Fruit fly (Drosophila melanogaster) whole organism, embryonic: ENCODE measurements around the gene CG42272.

Experiments used
- Antp ChIP-seq: fragments of 200-800 bp; sonication (Bioruptor generic); optimal IDR thresholded peaks from 3 replicates; lab custom pipeline; 2016; ENCODE audit warnings: missing biosample characterization, missing genetic modification characterization
- Atf-2 ChIP-seq: fragments of 200-800 bp; sonication (Bioruptor generic); optimal IDR thresholded peaks from 2 replicates; lab custom pipeline; 2016; ENCODE audit warnings: missing biosample characterization, missing genetic modification characterization
- Atf6 ChIP-seq: fragments of 200-800 bp; sonication (Bioruptor generic); IDR thresholded peaks from 2 replicates; pipeline ENCODE4 v1.3.6; 2022; ENCODE audit warnings: missing biosample characterization, missing genetic modification characterization
- CG12769 ChIP-seq: fragments of 200-800 bp; sonication (Bioruptor generic); optimal IDR thresholded peaks from 2 replicates; lab custom pipeline; 2019; ENCODE audit warnings: missing biosample characterization, mild to moderate bottlenecking, missing genetic modification characterization, moderate library complexity
- CG13624 ChIP-seq: fragments of 200-800 bp; sonication (Bioruptor generic); optimal IDR thresholded peaks from 2 replicates; lab custom pipeline; 2016; ENCODE audit warnings: missing biosample characterization, missing genetic modification characterization
- CG1832 ChIP-seq: fragments of 200-800 bp; sonication (Bioruptor generic); optimal IDR thresholded peaks from 2 replicates; lab custom pipeline; 2017; ENCODE audit warnings: missing biosample characterization, mild to moderate bottlenecking, missing genetic modification characterization, inconsistent platforms
- CG18599 ChIP-seq: fragments of 200-800 bp; sonication (Bioruptor generic); optimal IDR thresholded peaks from 3 replicates; lab custom pipeline; 2017; ENCODE audit warnings: missing biosample characterization, missing genetic modification characterization, mild to moderate bottlenecking, moderate library complexity, missing genetic modification reagents
- CG3281 ChIP-seq: fragments of 200-800 bp; sonication (Bioruptor generic); optimal IDR thresholded peaks from 3 replicates; lab custom pipeline; 2017; ENCODE audit warnings: missing biosample characterization, mild to moderate bottlenecking, missing genetic modification characterization
- CG34376 ChIP-seq: fragments of 200-800 bp; sonication (Bioruptor generic); optimal IDR thresholded peaks from 2 replicates; lab custom pipeline; 2018; ENCODE audit warnings: missing biosample characterization, mild to moderate bottlenecking, missing genetic modification characterization
- CG3995 ChIP-seq: fragments of 200-800 bp; sonication (Bioruptor generic); optimal IDR thresholded peaks from 3 replicates; lab custom pipeline; 2016; ENCODE audit warnings: missing biosample characterization, missing genetic modification characterization
- CG4617 ChIP-seq: fragments of 200-800 bp; sonication (Bioruptor generic); optimal IDR thresholded peaks from 3 replicates; lab custom pipeline; 2016; ENCODE audit warnings: missing biosample characterization, missing genetic modification characterization, borderline replicate concordance
- CG4730 ChIP-seq: fragments of 200-800 bp; sonication (Bioruptor generic); IDR thresholded peaks from 2 replicates; pipeline ENCODE4 v1.3.6; 2022; ENCODE audit warnings: missing biosample characterization, missing genetic modification characterization
- CG6813 ChIP-seq: fragments of 200-800 bp; sonication (Bioruptor generic); optimal IDR thresholded peaks from 2 replicates; lab custom pipeline; 2017; ENCODE audit warnings: missing biosample characterization, missing genetic modification characterization, mild to moderate bottlenecking, moderate library complexity, missing genetic modification reagents
- CG7357 ChIP-seq: fragments of 200-800 bp; sonication (Bioruptor generic); IDR thresholded peaks from 3 replicates; pipeline ENCODE4 v1.3.6; 2022; ENCODE audit warnings: missing biosample characterization, missing genetic modification characterization
- CG8281 ChIP-seq: fragments of 200-800 bp; sonication (Bioruptor generic); optimal IDR thresholded peaks from 2 replicates; lab custom pipeline; 2018; ENCODE audit warnings: missing biosample characterization, mild to moderate bottlenecking, missing genetic modification characterization, moderate library complexity
- CG8944 ChIP-seq: fragments of 200-800 bp; sonication (Bioruptor generic); optimal IDR thresholded peaks from 3 replicates; lab custom pipeline; 2016; ENCODE audit warnings: missing biosample characterization, missing genetic modification characterization
- CG9727 ChIP-seq: fragments of 200-800 bp; sonication (Bioruptor generic); optimal IDR thresholded peaks from 3 replicates; lab custom pipeline; 2017; ENCODE audit warnings: missing biosample characterization, mild to moderate bottlenecking, missing genetic modification characterization
- CG9797 ChIP-seq: fragments of 200-800 bp; sonication (Bioruptor generic); optimal IDR thresholded peaks from 3 replicates; lab custom pipeline; 2018; ENCODE audit warnings: missing biosample characterization, mild to moderate bottlenecking, missing genetic modification characterization
- Dll ChIP-seq: fragments of 200-800 bp; sonication (Bioruptor generic); IDR thresholded peaks from 4 replicates; pipeline ENCODE4 v1.3.6; 2022; ENCODE audit warnings: missing biosample characterization, missing genetic modification characterization; ENCODE audit not compliant: partially characterized antibody
- ERR ChIP-seq: fragments of 200-800 bp; sonication (Bioruptor generic); optimal IDR thresholded peaks from 2 replicates; lab custom pipeline; 2016; ENCODE audit warnings: missing biosample characterization, missing genetic modification characterization
- Mes4 ChIP-seq: fragments of 200-800 bp; sonication (Bioruptor generic); optimal IDR thresholded peaks from 2 replicates; lab custom pipeline; 2016; ENCODE audit warnings: missing biosample characterization, missing genetic modification characterization
- Mrtf ChIP-seq: fragments of 200-800 bp; sonication (Bioruptor generic); IDR thresholded peaks from 3 replicates; pipeline ENCODE4 v1.3.6; 2022; ENCODE audit warnings: missing biosample characterization, missing genetic modification characterization
- NK7.1 ChIP-seq: fragments of 200-800 bp; sonication (Bioruptor generic); optimal IDR thresholded peaks from 3 replicates; lab custom pipeline; 2016; ENCODE audit warnings: missing biosample characterization, missing genetic modification characterization
- PHDP ChIP-seq: fragments of 200-800 bp; sonication (Bioruptor generic); optimal IDR thresholded peaks from 3 replicates; lab custom pipeline; 2018; ENCODE audit warnings: missing biosample characterization, mild to moderate bottlenecking, missing genetic modification characterization, moderate library complexity
- Sry-δ ChIP-seq: fragments of 200-800 bp; sonication (Bioruptor generic); optimal IDR thresholded peaks from 2 replicates; lab custom pipeline; 2016; ENCODE audit warnings: missing biosample characterization, missing genetic modification characterization
- Tbp ChIP-seq: fragments of >200 bp; optimal IDR thresholded peaks from 2 replicates; lab custom pipeline; 2018; ENCODE audit warnings: missing biosample characterization, missing genetic modification characterization
- Vsx1 ChIP-seq: fragments of 200-800 bp; sonication (Bioruptor generic); optimal IDR thresholded peaks from 2 replicates; lab custom pipeline; 2017; ENCODE audit warnings: missing biosample characterization, mild to moderate bottlenecking, missing genetic modification characterization, missing genetic modification reagents
- ash1 ChIP-seq: fragments of 200-800 bp; sonication (Bioruptor generic); optimal IDR thresholded peaks from 2 replicates; lab custom pipeline; 2018; ENCODE audit warnings: missing biosample characterization, mild to moderate bottlenecking, missing genetic modification characterization
- cato ChIP-seq: fragments of 200-800 bp; sonication (Bioruptor generic); optimal IDR thresholded peaks from 2 replicates; lab custom pipeline; 2016; ENCODE audit warnings: missing biosample characterization, missing genetic modification characterization, borderline replicate concordance
- cg ChIP-seq: fragments of 200-800 bp; sonication (Bioruptor generic); optimal IDR thresholded peaks from 3 replicates; lab custom pipeline; 2019; ENCODE audit warnings: missing biosample characterization, mild to moderate bottlenecking, missing genetic modification characterization, moderate library complexity
- chinmo ChIP-seq: fragments of 200-800 bp; sonication (Bioruptor generic); IDR thresholded peaks from 4 replicates; pipeline ENCODE4 v1.3.6; 2022; ENCODE audit warnings: missing biosample characterization, missing genetic modification characterization; ENCODE audit not compliant: partially characterized antibody
- croc ChIP-seq: fragments of 200-800 bp; sonication (Bioruptor generic); conservative IDR thresholded peaks from 3 replicates; pipeline ENCODE4 v1.3.6; 2022; ENCODE audit warnings: missing biosample characterization, missing genetic modification characterization
- fd64A ChIP-seq: fragments of 200-800 bp; sonication (Bioruptor generic); optimal IDR thresholded peaks from 3 replicates; lab custom pipeline; 2018; ENCODE audit warnings: missing biosample characterization, mild to moderate bottlenecking, missing genetic modification characterization
- ftz-f1 ChIP-seq: fragments of 200-800 bp; sonication (Bioruptor generic); optimal IDR thresholded peaks from 2 replicates; lab custom pipeline; 2016; ENCODE audit warnings: missing biosample characterization, missing genetic modification characterization
- gro ChIP-seq: fragments of 200-800 bp; sonication (Bioruptor generic); optimal IDR thresholded peaks from 2 replicates; lab custom pipeline; 2016; ENCODE audit warnings: missing biosample characterization, missing genetic modification characterization
- gt ChIP-seq: fragments of 200-800 bp; sonication (Bioruptor generic); IDR thresholded peaks from 2 replicates; pipeline ENCODE4 v1.3.6; 2022; ENCODE audit warnings: missing biosample characterization, missing genetic modification characterization
- lab ChIP-seq: fragments of 200-800 bp; sonication (Bioruptor generic); optimal IDR thresholded peaks from 3 replicates; lab custom pipeline; 2017; ENCODE audit warnings: missing biosample characterization, missing genetic modification characterization, mild to moderate bottlenecking, moderate library complexity, missing genetic modification reagents
- mirr ChIP-seq: fragments of 200-800 bp; sonication (Bioruptor generic); optimal IDR thresholded peaks from 3 replicates; lab custom pipeline; 2018; ENCODE audit warnings: missing biosample characterization, mild to moderate bottlenecking, missing genetic modification characterization
- nerfin-1 ChIP-seq: fragments of 200-800 bp; sonication (Bioruptor generic); optimal IDR thresholded peaks from 3 replicates; lab custom pipeline; 2019; ENCODE audit warnings: missing biosample characterization, mild to moderate bottlenecking, missing genetic modification characterization, moderate library complexity
- onecut ChIP-seq: fragments of 200-800 bp; sonication (Bioruptor generic); IDR thresholded peaks from 2 replicates; pipeline ENCODE4 v1.3.6; 2022; ENCODE audit warnings: missing biosample characterization, missing genetic modification characterization
- pb ChIP-seq: fragments of 200-800 bp; sonication (Bioruptor generic); optimal IDR thresholded peaks from 3 replicates; lab custom pipeline; 2016; ENCODE audit warnings: missing biosample characterization, missing genetic modification characterization
- pnt ChIP-seq: fragments of 200-800 bp; sonication (Bioruptor generic); optimal IDR thresholded peaks from 3 replicates; lab custom pipeline; 2016; ENCODE audit warnings: missing biosample characterization, missing genetic modification characterization
- pum ChIP-seq: fragments of 200-800 bp; sonication (Bioruptor generic); optimal IDR thresholded peaks from 2 replicates; lab custom pipeline; 2016; ENCODE audit warnings: missing biosample characterization, missing genetic modification characterization
- sob ChIP-seq: fragments of 200-800 bp; sonication (Bioruptor generic); IDR thresholded peaks from 2 replicates; pipeline ENCODE4 v1.3.6; 2022; ENCODE audit warnings: missing biosample characterization, missing genetic modification characterization
- ssp ChIP-seq: fragments of 200-800 bp; sonication (Bioruptor generic); IDR thresholded peaks from 2 replicates; pipeline ENCODE4 v1.3.6; 2022; ENCODE audit warnings: missing biosample characterization, missing genetic modification characterization
- stc ChIP-seq: fragments of 200-800 bp; sonication (Bioruptor generic); IDR thresholded peaks from 2 replicates; pipeline ENCODE4 v1.3.6; 2022; ENCODE audit warnings: missing biosample characterization, missing genetic modification characterization
- tgo ChIP-seq: fragments of 200-800 bp; sonication (Bioruptor generic); IDR thresholded peaks from 3 replicates; pipeline ENCODE4 v1.3.6; 2022; ENCODE audit warnings: missing biosample characterization, missing genetic modification characterization
- tna ChIP-seq: fragments of 200-800 bp; sonication (Bioruptor generic); IDR thresholded peaks from 2 replicates; pipeline ENCODE4 v1.3.6; 2022; ENCODE audit warnings: missing biosample characterization, missing genetic modification characterization; ENCODE audit not compliant: partially characterized antibody
- tx ChIP-seq: fragments of 200-800 bp; sonication (Bioruptor generic); optimal IDR thresholded peaks from 2 replicates; lab custom pipeline; 2016; ENCODE audit warnings: missing biosample characterization, missing genetic modification characterization
- zen2 ChIP-seq: fragments of 200-800 bp; sonication (Bioruptor generic); IDR thresholded peaks from 3 replicates; pipeline ENCODE4 v1.3.6; 2022; ENCODE audit warnings: missing biosample characterization, missing genetic modification characterization; ENCODE audit not compliant: partially characterized antibody

CG42272 gene

DNA sequence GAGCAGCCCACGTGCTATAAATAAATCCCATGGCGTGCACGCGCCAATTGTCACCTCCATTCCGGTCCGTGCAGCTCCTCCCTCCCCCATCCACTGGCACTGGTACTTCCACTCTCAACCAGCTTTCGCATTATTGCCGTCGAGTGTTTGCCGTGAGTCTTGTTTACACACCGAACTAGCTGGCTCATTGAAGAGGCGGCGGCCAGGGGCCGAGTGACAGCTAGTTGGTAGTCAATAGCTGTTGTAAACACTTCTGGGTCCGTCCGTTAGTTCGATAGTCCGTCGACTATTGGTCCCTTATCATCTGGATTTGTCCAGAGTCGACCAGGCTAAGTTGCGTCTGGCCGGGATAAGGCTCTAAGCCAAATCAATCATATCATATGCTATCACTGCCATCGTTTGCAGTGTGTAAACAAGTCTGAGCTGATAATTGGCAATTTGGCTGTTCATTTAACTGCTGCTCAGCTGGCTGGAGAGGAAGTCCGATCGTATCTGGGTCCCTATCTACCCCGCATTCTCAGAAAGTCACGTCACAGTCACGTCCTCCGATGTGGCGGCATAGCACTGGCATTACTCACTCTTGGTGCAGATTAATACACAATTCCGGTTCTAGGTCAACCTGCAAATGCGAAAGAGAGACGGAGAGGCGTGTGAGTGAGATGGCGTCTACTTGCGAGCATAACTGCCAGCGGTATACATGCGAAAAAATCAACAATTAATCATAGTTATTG, 4.7 kb downstream of the CG42272 start (continued):
- no peak for TF ChIP-seq CG9797 (GFP tag; lab: Kevin White, UChicago)
- no peak for TF ChIP-seq nerfin-1
- no peak for TF ChIP-seq ftz-f1
- TF ChIP-seq tx (GFP tag; lab: Kevin White, UChicago), result no peak
- TF ChIP-seq Atf6 (GFP tag; lab: Robert Waterston, UW), result peak; percentile 45
- no peak for TF ChIP-seq cg (GFP tag; lab: Kevin White, UChicago)
- TF ChIP-seq ash1 (GFP tag; lab: Kevin White, UChicago), result no peak
- TF ChIP-seq chinmo (GFP tag; lab: Robert Waterston, UW), result peak; percentile 45; the same call in 1 of the 4 replicates
- TF ChIP-seq tgo (GFP tag; lab: Robert Waterston, UW), result no peak
- no peak for TF ChIP-seq gt (GFP tag; lab: Robert Waterston, UW)
- peak; percentile 30; the same call in 1 of the 2 replicates for TF ChIP-seq stc (GFP tag; lab: Robert Waterston, UW)
- 0 out of 2 replicates have a peak, but pooled peaks have one; percentile 17 for TF ChIP-seq onecut (GFP tag; lab: Robert Waterston, UW)
- TF ChIP-seq cato, result no peak
- TF ChIP-seq tna (GFP tag; lab: Robert Waterston, UW), result no peak
- peak; percentile 48 for TF ChIP-seq lab (GFP tag; lab: Kevin White, UChicago)
- TF ChIP-seq CG9727 (GFP tag; lab: Kevin White, UChicago), result no peak
- TF ChIP-seq CG13624, result no peak
- peak; percentile 58 for TF ChIP-seq CG34376 (GFP tag; lab: Kevin White, UChicago)
- TF ChIP-seq pb (GFP tag; lab: Kevin White, UChicago), result no peak
- TF ChIP-seq CG4617, result no peak
- TF ChIP-seq CG4730 (GFP tag; lab: Robert Waterston, UW), result no peak
- TF ChIP-seq Antp, result no peak
- TF ChIP-seq mirr (GFP tag; lab: Kevin White, UChicago), result no peak
- no peak for TF ChIP-seq Mrtf
- no peak for TF ChIP-seq Mes4
- TF ChIP-seq CG6813 (GFP tag; lab: Kevin White, UChicago), result peak; percentile 50
- no peak for TF ChIP-seq pum
- TF ChIP-seq CG12769 (tag; lab: Kevin White, UChicago), result no peak
- no peak for TF ChIP-seq CG7357 (GFP tag; lab: Robert Waterston, UW)
- no peak for TF ChIP-seq Vsx1 (GFP tag; lab: Kevin White, UChicago)
- TF ChIP-seq croc (GFP tag; lab: Robert Waterston, UW), result no peak
- TF ChIP-seq gro (GFP tag; lab: Kevin White, UChicago), result peak; percentile 9
- no peak for TF ChIP-seq Sry-δ (GFP tag; lab: Kevin White, UChicago)
- no peak for TF ChIP-seq ERR
- no peak for TF ChIP-seq CG1832 (GFP tag; lab: Kevin White, UChicago)
- no peak for TF ChIP-seq ssp (GFP tag; lab: Robert Waterston, UW)
- 0 out of 2 replicates have a peak, but pooled peaks have one; percentile 47 for TF ChIP-seq sob (GFP tag; lab: Robert Waterston, UW)
- no peak for TF ChIP-seq zen2
- TF ChIP-seq CG8281 (tag; lab: Kevin White, UChicago), result no peak
- TF ChIP-seq PHDP (tag; lab: Kevin White, UChicago), result no peak
- no peak for TF ChIP-seq Tbp (GFP tag; lab: Kevin White, UChicago)
- TF ChIP-seq Dll (GFP tag; lab: Robert Waterston, UW), result no peak
- no peak for TF ChIP-seq fd64A (GFP tag; lab: Kevin White, UChicago)
- no peak for TF ChIP-seq Atf-2
- TF ChIP-seq CG3995, result no peak
- peak; percentile 45 for TF ChIP-seq CG18599 (GFP tag; lab: Kevin White, UChicago)
- TF ChIP-seq CG8944 (GFP tag; lab: Kevin White, UChicago), result no peak
- no peak for TF ChIP-seq pnt (GFP tag; lab: Kevin White, UChicago)
- no peak for TF ChIP-seq CG3281
- TF ChIP-seq NK7.1 (GFP tag; lab: Kevin White, UChicago), result peak; percentile 6
